Worm (Caenorhabditis elegans): Measurements from ENCODE around the gene bir-2.

Gene bir-2

ce11 chrV:13593083-13593482, 24.4 kb downstream of the bir-2 start, which contains the start of gene F53F4.4:
Gene F53F4.4, plus strand, starts transcription at chrV:13593383.
- TF ChIP-seq nhr-71 (tag; optimal IDR thresholded peaks at IDR 0.05), result no peak
- TF ChIP-seq blmp-1 (tag; optimal IDR thresholded peaks at IDR 0.05), result peak; percentile 59
- no peak for TF ChIP-seq fkh-8 (tag; optimal IDR thresholded peaks at IDR 0.05)
- no peak for TF ChIP-seq nhr-28 (tag; optimal IDR thresholded peaks at IDR 0.05)
- TF ChIP-seq efl-1 (optimal IDR thresholded peaks at IDR 0.05), result no peak
- peak in 1 of 2 experiments; percentile 67 for TF ChIP-seq efl-1 (GFP tag; optimal IDR thresholded peaks at IDR 0.05 in 1 of 2)
- TF ChIP-seq snu-23 (GFP tag; optimal IDR thresholded peaks at IDR 0.05), result no peak
- TF ChIP-seq nhr-11 (tag; optimal IDR thresholded peaks at IDR 0.05), result no peak
- TF ChIP-seq lin-14 (GFP tag; optimal IDR thresholded peaks at IDR 0.05), result no peak

DNA sequence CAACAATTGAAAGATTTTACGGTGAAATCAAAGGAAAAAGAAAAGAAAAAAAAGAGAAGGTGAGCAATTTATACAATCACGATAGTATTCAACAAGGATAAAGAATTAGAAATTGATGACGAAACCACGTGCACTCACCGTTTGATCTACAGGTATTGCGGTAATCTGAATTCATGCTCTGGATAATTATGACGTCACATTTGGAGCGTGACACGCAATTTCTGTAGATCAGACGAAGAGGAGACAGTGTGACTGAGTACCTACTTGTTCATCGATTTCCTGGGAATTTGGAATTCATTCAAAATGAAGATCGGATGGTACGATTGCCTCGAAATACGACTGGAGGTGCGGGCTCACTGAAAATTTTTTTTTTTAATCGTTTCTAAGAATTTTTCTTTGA, 29.7 kb downstream of the bir-2 start:
- TF ChIP-seq lin-15B (tag; optimal IDR thresholded peaks at IDR 0.05) (no peak), mef-2 (tag; optimal IDR thresholded peaks at IDR 0.05) (no peak), nhr-20 (tag; optimal IDR thresholded peaks at IDR 0.05) (no peak), mdl-1 (tag; optimal IDR thresholded peaks at IDR 0.05) (no peak), egl-13 (tag; optimal IDR thresholded peaks at IDR 0.05) (no peak), lir-3 (tag; optimal IDR thresholded peaks at IDR 0.05; ENCODE audit: poor library complexity) (no peak), nhr-71 (tag; optimal IDR thresholded peaks at IDR 0.05) (no peak), tbx-2 (tag; optimal IDR thresholded peaks at IDR 0.05) (no peak), ztf-4 (tag; optimal IDR thresholded peaks at IDR 0.05) (no peak), dsc-1 (tag; optimal IDR thresholded peaks at IDR 0.05) (no peak), ets-5 (GFP tag; IDR thresholded peaks at IDR 0.05) (no peak), elt-3 (tag; optimal IDR thresholded peaks at IDR 0.05) (no peak), ces-1 (GFP tag; optimal IDR thresholded peaks at IDR 0.05) (no peak), nhr-90 (tag; optimal IDR thresholded peaks at IDR 0.05; ENCODE audit: poor library complexity) (no peak), aly-2 (tag; optimal IDR thresholded peaks at IDR 0.05) (no peak)

- TF ChIP-seq egl-27 (tag; optimal IDR thresholded peaks at IDR 0.05), result no peak
- no peak for TF ChIP-seq efl-1 (optimal IDR thresholded peaks at IDR 0.05)
- peak in 1 of 2 experiments; percentile 53 for TF ChIP-seq efl-1 (GFP tag; optimal IDR thresholded peaks at IDR 0.05 in 1 of 2)
- TF ChIP-seq blmp-1 (tag; optimal IDR thresholded peaks at IDR 0.05), result peak; percentile 10
Measured at ce11 chrV:13600882-13601281, 32.2 kb downstream of the bir-2 start, which contains the start of gene rdy-2. Gene rdy-2, minus strand, starts transcription at chrV:13600982.

- TF ChIP-seq unc-98 (GFP tag; IDR thresholded peaks at IDR 0.05), result no peak
- TF ChIP-seq nhr-90 (tag; optimal IDR thresholded peaks at IDR 0.05; ENCODE audit: poor library complexity), result no peak
- TF ChIP-seq nhr-12 (tag; optimal IDR thresholded peaks at IDR 0.05), result no peak
- no peak for TF ChIP-seq irx-1 (tag; optimal IDR thresholded peaks at IDR 0.05)
- TF ChIP-seq nhr-11 (tag; optimal IDR thresholded peaks at IDR 0.05), result no peak
- TF ChIP-seq nhr-47 (tag; optimal IDR thresholded peaks at IDR 0.05), result no peak
- TF ChIP-seq blmp-1 (tag; optimal IDR thresholded peaks at IDR 0.05), result peak; percentile 23
- no peak for TF ChIP-seq elt-2 (tag; optimal IDR thresholded peaks at IDR 0.05)
Measured at ce11 chrV:13606651-13607242, 38.1 kb downstream of the bir-2 start, which contains the start of gene fmo-4. Gene fmo-4, minus strand, starts transcription at chrV:13606701.

DNA sequence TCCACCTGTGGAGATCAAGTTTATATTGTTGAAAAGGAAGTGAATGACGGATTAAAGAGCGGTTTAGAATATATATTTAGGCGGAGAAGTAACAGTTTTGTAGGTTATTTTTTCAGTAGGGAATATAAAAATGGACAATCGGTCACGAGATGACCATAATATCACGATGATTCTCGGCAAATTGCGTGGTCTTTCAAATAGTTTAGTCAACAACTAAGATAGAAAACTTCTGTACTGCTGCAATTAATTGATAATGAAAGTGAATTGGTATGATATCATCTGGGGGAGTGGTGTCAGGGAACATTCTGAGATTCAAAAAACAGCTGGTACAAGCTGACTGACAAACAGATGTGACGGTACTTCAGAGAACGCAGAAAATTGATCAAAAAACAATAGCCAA, 39.8 kb downstream of the bir-2 start:
- TF ChIP-seq elt-3 (tag; optimal IDR thresholded peaks at IDR 0.05) (peak in 2 of 6 experiments; percentile 35 to 82), lin-35 (GFP tag; optimal IDR thresholded peaks at IDR 0.05) (peak in 1 of 2 experiments; percentile 42), fkh-8 (tag; optimal IDR thresholded peaks at IDR 0.05) (no peak), hlh-4 (tag; optimal IDR thresholded peaks at IDR 0.05) (no peak), nhr-90 (tag; optimal IDR thresholded peaks at IDR 0.05; ENCODE audit: poor library complexity) (peak; percentile 15), vab-15 (tag; optimal IDR thresholded peaks at IDR 0.05) (peak; percentile 45), snpc-4 (tag; optimal IDR thresholded peaks at IDR 0.05) (no peak), tbx-2 (tag; optimal IDR thresholded peaks at IDR 0.05) (peak; percentile 33), swsn-7 (tag; optimal IDR thresholded peaks at IDR 0.05) (no peak), blmp-1 (tag; optimal IDR thresholded peaks at IDR 0.05) (peak; percentile 81), ceh-88 (GFP tag; IDR thresholded peaks at IDR 0.05) (no peak), snu-23 (GFP tag; optimal IDR thresholded peaks at IDR 0.05) (peak; percentile 46), nhr-20 (tag; optimal IDR thresholded peaks at IDR 0.05) (peak; percentile 62), nhr-85 (tag) (peak; percentile 92), ceh-8 (GFP tag; optimal IDR thresholded peaks at IDR 0.05) (no peak), efl-1 (optimal IDR thresholded peaks at IDR 0.05) (no peak), efl-1 (GFP tag; optimal IDR thresholded peaks at IDR 0.05 in 1 of 2) (no peak), nhr-19 (GFP tag; conservative IDR thresholded peaks at IDR 0.05) (peak; percentile 20; the same call in 1 of the 2 replicates), lin-13 (GFP tag; optimal IDR thresholded peaks at IDR 0.05) (no peak), nhr-237 (tag; optimal IDR thresholded peaks at IDR 0.05) (no peak), nhr-71 (tag; optimal IDR thresholded peaks at IDR 0.05) (peak; percentile 44)

Measured in whole organism, L1 larva.